Fruit fly (Drosophila melanogaster) whole organism: ENCODE results near the gene Trs33.

Experiments used
- Dll ChIP-seq: fragments of >200 bp; optimal IDR thresholded peaks from 2 replicates; lab custom pipeline; 2017
- psq ChIP-seq: fragments of >200 bp; optimal IDR thresholded peaks from 2 replicates; lab custom pipeline; 2017
- usp ChIP-seq: fragments of >200 bp; optimal IDR thresholded peaks from 2 replicates; lab custom pipeline; 2017; ENCODE audit warnings: missing biosample characterization, missing genetic modification characterization, mixed read lengths

- TF ChIP-seq psq (lab: Kevin White, UChicago) (no peak), usp (no peak), Dll (lab: Kevin White, UChicago) (no peak)
These were observed 40.1 kb downstream of the Trs33 start for dm6 chr3R:15310695-15311094.
